Worm (Caenorhabditis elegans): ENCODE results near the gene kup-1.

Gene kup-1

DNA sequence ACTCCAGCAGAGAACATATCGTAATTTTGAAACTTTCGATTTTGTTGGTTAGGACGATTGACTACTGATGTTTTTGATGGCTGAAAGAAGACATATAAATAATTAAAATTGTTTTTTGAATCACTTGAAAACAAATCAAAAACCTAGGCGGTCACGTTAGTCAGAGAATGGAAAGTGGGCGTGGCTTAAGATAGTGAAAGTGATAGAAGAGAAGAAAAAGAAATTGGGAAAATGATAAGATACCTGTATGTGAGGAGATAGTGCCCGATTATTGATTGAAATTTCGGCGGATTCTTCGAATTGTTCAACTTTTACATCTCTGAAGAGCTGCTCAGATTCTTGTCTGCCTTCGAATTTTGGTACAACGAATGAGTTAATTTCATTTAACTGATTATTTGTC lies 29.0 kb downstream of the kup-1 start:
- peak; percentile 95 for TF ChIP-seq blmp-1 (tag; optimal IDR thresholded peaks at IDR 0.05; ENCODE audit: insufficient read depth)
- no peak for TF ChIP-seq nhr-6 (tag; optimal IDR thresholded peaks at IDR 0.05)
- no peak for TF ChIP-seq ztf-4 (tag; optimal IDR thresholded peaks at IDR 0.05)
- TF ChIP-seq elt-3 (tag; optimal IDR thresholded peaks at IDR 0.05) = no peak
- peak; percentile 11 for TF ChIP-seq sma-9 (GFP tag; optimal IDR thresholded peaks at IDR 0.05)
- no peak for TF ChIP-seq sma-9 (tag; optimal IDR thresholded peaks at IDR 0.05)
- TF ChIP-seq fos-1 (tag; optimal IDR thresholded peaks at IDR 0.05) = peak; percentile 20

DNA sequence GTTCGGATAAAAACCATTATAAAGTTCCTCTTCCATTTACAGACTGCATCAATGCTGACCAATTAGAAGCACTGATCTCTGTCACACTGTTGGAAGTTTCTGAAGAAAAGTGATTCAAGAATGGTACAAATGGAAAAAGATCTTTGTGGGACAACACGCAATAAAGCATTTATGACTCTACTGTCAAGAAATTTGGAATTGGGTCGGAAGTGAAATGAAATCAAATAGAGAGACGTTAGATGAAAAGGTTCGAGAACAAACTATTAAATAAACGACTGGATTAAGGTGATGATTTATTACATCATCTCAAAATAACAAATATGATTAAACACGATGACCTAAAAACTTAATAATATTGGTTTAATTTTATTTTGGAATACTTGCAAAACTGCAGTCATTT lies 34.2 kb downstream of the kup-1 start, which contains the start of gene F57F5.3:
TSS of gene F57F5.3 (minus strand) at position 101 of the 400 bp plus-strand sequence.
- TF ChIP-seq skn-1 (tag; optimal IDR thresholded peaks at IDR 0.05) = no peak
- TF ChIP-seq nhr-12 (tag; optimal IDR thresholded peaks at IDR 0.05) = no peak

DNA sequence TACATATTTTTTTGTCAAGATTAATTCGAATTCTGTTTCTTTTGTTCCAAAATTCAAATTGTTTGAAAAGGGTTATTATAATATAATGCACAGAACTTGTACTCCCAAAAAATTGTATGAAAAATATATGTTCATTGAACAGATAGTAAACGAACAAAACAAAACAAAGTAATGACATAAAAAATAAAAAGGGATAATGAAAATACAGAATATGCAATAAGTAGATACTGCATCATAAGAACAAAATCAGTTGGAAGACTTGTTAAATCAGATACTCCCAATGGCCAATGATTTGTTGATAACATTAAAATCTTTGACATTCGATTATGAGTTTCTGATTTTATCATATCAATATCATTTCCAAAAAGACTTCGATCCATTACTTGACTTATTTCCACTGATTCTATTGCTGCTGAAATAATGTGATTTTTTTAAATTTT lies 36.2 kb downstream of the kup-1 start:
- no peak for TF ChIP-seq dmd-4 (tag; optimal IDR thresholded peaks at IDR 0.05)
- peak; percentile 9 for TF ChIP-seq gmeb-1 (tag; optimal IDR thresholded peaks at IDR 0.05)
- peak; percentile 38 for TF ChIP-seq lin-13 (GFP tag; optimal IDR thresholded peaks at IDR 0.05)
- peak; percentile 38 for TF ChIP-seq crh-2 (tag; optimal IDR thresholded peaks at IDR 0.05)
- TF ChIP-seq fos-1 (tag; optimal IDR thresholded peaks at IDR 0.05) = peak; percentile 16

DNA sequence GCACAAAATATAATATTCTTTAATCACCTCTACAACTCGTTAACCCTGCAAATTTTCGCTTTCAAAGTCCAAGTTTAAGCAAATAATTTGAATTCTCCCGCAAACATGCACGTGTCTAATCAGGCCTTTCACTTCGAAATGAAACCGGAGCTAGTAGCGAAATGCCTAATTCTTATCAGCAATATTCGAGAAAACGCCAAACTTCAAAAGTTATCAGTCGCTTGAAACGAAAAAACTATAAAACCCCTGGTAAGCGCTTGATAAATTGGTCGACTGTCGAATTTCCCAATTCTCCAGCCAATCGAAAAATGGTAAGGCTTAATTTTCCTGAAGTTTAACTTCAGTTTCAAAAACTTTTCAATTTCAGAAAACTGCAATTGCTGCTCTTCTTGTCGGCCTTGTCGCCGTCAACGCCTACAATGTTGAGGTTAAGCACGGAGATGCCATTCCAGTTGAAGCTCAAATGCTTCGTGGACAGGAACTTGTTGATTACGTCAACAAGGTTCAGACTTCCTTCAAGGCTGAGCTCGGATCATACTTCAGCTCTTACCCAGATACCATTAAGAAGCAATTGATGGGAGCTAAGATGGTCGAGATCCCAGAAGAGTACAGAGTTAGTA lies 37.7 kb downstream of the kup-1 start, which contains the start of gene cpr-9:
TSS of gene cpr-9 (plus strand) at position 188 of the 620 bp plus-strand sequence.
- TF ChIP-seq R02D3.7 (tag; optimal IDR thresholded peaks at IDR 0.05) = no peak
- no peak for TF ChIP-seq C34F6.9 (tag; optimal IDR thresholded peaks at IDR 0.05)
- TF ChIP-seq nhr-6 (tag; optimal IDR thresholded peaks at IDR 0.05) = no peak
- no peak for TF ChIP-seq mbf-1 (tag; optimal IDR thresholded peaks at IDR 0.05)
- TF ChIP-seq mdl-1 (tag; optimal IDR thresholded peaks at IDR 0.05) = peak in 1 of 2 experiments; percentile 19
- no peak for TF ChIP-seq ztf-4 (tag; optimal IDR thresholded peaks at IDR 0.05)
- peak; percentile 52 for TF ChIP-seq sma-9 (GFP tag; optimal IDR thresholded peaks at IDR 0.05)
- TF ChIP-seq sma-9 (tag; optimal IDR thresholded peaks at IDR 0.05) = no peak
- TF ChIP-seq nhr-11 (tag; optimal IDR thresholded peaks at IDR 0.05) = no peak
- TF ChIP-seq snpc-4 (tag; optimal IDR thresholded peaks at IDR 0.05) = no peak
- no peak for TF ChIP-seq sem-4 (tag; optimal IDR thresholded peaks at IDR 0.05)
- TF ChIP-seq crh-2 (tag; optimal IDR thresholded peaks at IDR 0.05) = peak; percentile 37
- no peak for TF ChIP-seq blmp-1 (tag; optimal IDR thresholded peaks at IDR 0.05; ENCODE audit: insufficient read depth)
- no peak for TF ChIP-seq mab-5 (tag; optimal IDR thresholded peaks at IDR 0.05)
- TF ChIP-seq fos-1 (tag; optimal IDR thresholded peaks at IDR 0.05) = peak; percentile 46
- TF ChIP-seq alr-1 (tag; optimal IDR thresholded peaks at IDR 0.05) = no peak
- peak; percentile 34 for TF ChIP-seq gmeb-1 (tag; optimal IDR thresholded peaks at IDR 0.05)

DNA sequence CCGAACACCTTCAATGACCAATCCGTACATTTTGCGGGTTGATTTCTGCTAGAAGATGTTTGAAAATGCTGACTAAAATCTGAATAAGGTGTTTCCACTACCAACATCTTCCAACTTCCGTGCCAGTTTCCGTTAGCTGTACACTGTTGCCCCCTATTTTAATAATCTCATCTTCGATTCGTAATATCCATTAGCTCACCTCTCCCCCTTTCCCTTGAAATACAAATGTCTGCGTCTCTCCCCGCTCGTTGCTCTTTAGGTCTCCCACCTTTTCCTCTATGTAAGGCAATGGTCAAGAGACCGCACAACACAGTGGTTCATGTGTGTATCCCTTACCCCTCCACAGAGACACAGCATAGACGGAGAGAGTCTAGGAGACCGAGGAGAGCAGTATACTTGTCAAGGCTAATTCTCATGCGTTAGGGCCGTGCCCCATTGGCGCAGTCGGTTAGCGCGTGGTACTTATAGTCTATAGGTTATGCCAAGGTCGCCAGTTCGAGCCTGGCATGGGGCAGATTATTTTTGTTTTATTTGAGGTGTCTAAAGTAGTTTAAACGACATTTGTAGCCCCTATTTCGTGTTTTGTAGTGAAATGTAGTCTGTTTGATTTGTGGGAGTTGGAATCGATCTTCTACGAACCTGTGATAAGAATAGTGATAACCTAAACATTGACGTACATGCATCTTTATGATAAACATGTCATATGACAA lies 38.8 kb downstream of the kup-1 start, which contains the start of gene gcy-33:
TSS of gene gcy-33 (minus strand) at position 51 of the 710 bp plus-strand sequence.
- TF ChIP-seq unc-39 (tag; optimal IDR thresholded peaks at IDR 0.05) = no peak
- TF ChIP-seq elt-1 (tag; optimal IDR thresholded peaks at IDR 0.05) = no peak
- no peak for TF ChIP-seq nhr-23 (tag; optimal IDR thresholded peaks at IDR 0.05)
- peak; percentile 59 to 76 for TF ChIP-seq lsy-2 (tag; optimal IDR thresholded peaks at IDR 0.05)
- TF ChIP-seq R02D3.7 (tag; optimal IDR thresholded peaks at IDR 0.05) = peak; percentile 1
- TF ChIP-seq dmd-4 (tag; optimal IDR thresholded peaks at IDR 0.05) = no peak
- peak; percentile 88 for TF ChIP-seq egl-27 (tag; optimal IDR thresholded peaks at IDR 0.05)
- TF ChIP-seq ceh-82 (tag; optimal IDR thresholded peaks at IDR 0.05) = no peak
- TF ChIP-seq Y55F3AM.14 (GFP tag; optimal IDR thresholded peaks at IDR 0.05) = peak; percentile 65
- no peak for TF ChIP-seq nhr-237 (tag; optimal IDR thresholded peaks at IDR 0.05)
- TF ChIP-seq crh-2 (tag; optimal IDR thresholded peaks at IDR 0.05) = peak; percentile 85
- TF ChIP-seq nhr-10 (tag; optimal IDR thresholded peaks at IDR 0.05) = peak; percentile 1
- TF ChIP-seq lin-11 (tag; optimal IDR thresholded peaks at IDR 0.05) = peak; percentile 73
- TF ChIP-seq sma-9 (GFP tag; optimal IDR thresholded peaks at IDR 0.05) = peak; percentile 84
- no peak for TF ChIP-seq sma-9 (tag; optimal IDR thresholded peaks at IDR 0.05)
- no peak for TF ChIP-seq skn-1 (tag; optimal IDR thresholded peaks at IDR 0.05)
- peak; percentile 79 for TF ChIP-seq gmeb-1 (tag; optimal IDR thresholded peaks at IDR 0.05)
- TF ChIP-seq alr-1 (tag; optimal IDR thresholded peaks at IDR 0.05) = no peak
- TF ChIP-seq unc-55 (GFP tag; optimal IDR thresholded peaks at IDR 0.05) = peak; percentile 61
- peak; percentile 93 for TF ChIP-seq nhr-129 (tag; optimal IDR thresholded peaks at IDR 0.05)
- peak; percentile 49 for TF ChIP-seq C34F6.9 (tag; optimal IDR thresholded peaks at IDR 0.05)
- TF ChIP-seq fos-1 (tag; optimal IDR thresholded peaks at IDR 0.05) = peak; percentile 69
- TF ChIP-seq blmp-1 (tag; optimal IDR thresholded peaks at IDR 0.05; ENCODE audit: insufficient read depth) = no peak
- TF ChIP-seq ceh-16 (tag; optimal IDR thresholded peaks at IDR 0.05) = peak; percentile 39
- TF ChIP-seq nhr-21 (tag; optimal IDR thresholded peaks at IDR 0.05) = peak; percentile 84
- TF ChIP-seq zag-1 (tag; optimal IDR thresholded peaks at IDR 0.05) = peak; percentile 5
- TF ChIP-seq mdl-1 (tag; optimal IDR thresholded peaks at IDR 0.05) = peak; percentile 14 to 70
- TF ChIP-seq elt-3 (tag; optimal IDR thresholded peaks at IDR 0.05) = no peak
- TF ChIP-seq mbf-1 (tag; optimal IDR thresholded peaks at IDR 0.05) = no peak
- no peak for TF ChIP-seq ztf-11 (tag; optimal IDR thresholded peaks at IDR 0.05)
- TF ChIP-seq peb-1 (tag; optimal IDR thresholded peaks at IDR 0.05) = peak; percentile 39
- TF ChIP-seq snpc-4 (tag; optimal IDR thresholded peaks at IDR 0.05) = peak; percentile 52
- peak; percentile 87 for TF ChIP-seq sma-3 (GFP tag; optimal IDR thresholded peaks at IDR 0.05)

Measured in whole organism, L2 larva.